Worm (Caenorhabditis elegans) whole organism, midembryonic: ENCODE results near the gene T03F6.4.
A peak's percentile ranks its signal among the peaks of the same experiment; 100 is the strongest.

Source experiments
- flt-1 ChIP-seq: fragments of 200-800 bp; sonication (Bioruptor generic); IDR thresholded peaks from 2 replicates; pipeline ENCODE4 v1.3.6; 2022; ENCODE audit warnings: missing genetic modification characterization, missing compliant biosample characterization
- klf-2 ChIP-seq: fragments of 200-800 bp; sonication (Bioruptor generic); conservative IDR thresholded peaks from 2 replicates; pipeline ENCODE4 v1.3.6; 2022; ENCODE audit warnings: missing genetic modification reagents, missing genetic modification characterization, missing compliant biosample characterization
- med-1 ChIP-seq: sonication (generic microtip); optimal IDR thresholded peaks from 2 replicates; lab custom pipeline; 2017; ENCODE audit warnings: missing genetic modification characterization, mild to moderate bottlenecking, missing compliant biosample characterization, antibody characterized with exemption, missing genetic modification reagents; ENCODE audit not compliant: insufficient read depth
- ref-1 ChIP-seq: fragments of 200-800 bp; sonication (Bioruptor generic); conservative IDR thresholded peaks from 2 replicates; pipeline ENCODE4 v1.3.6; 2022; ENCODE audit warnings: missing genetic modification reagents, missing genetic modification characterization, missing compliant biosample characterization
- ztf-23 ChIP-seq: fragments of 200-800 bp; sonication (Bioruptor generic); IDR thresholded peaks from 2 replicates; pipeline ENCODE4 v1.3.6; 2022; ENCODE audit warnings: missing genetic modification reagents, missing genetic modification characterization, missing compliant biosample characterization

ce11 chrIII:13359847-13360246, 26.1 kb upstream of the T03F6.4 start:
- no peak for TF ChIP-seq ztf-23 (GFP tag; lab: Robert Waterston, UW)
- no peak for TF ChIP-seq ref-1 (GFP tag; lab: Robert Waterston, UW)
- 0 out of 2 replicates have a peak, but pooled peaks have one; percentile 44 for TF ChIP-seq flt-1 (GFP tag; lab: Robert Waterston, UW)
- no peak for TF ChIP-seq klf-2 (GFP tag; lab: Robert Waterston, UW)
- no peak for TF ChIP-seq med-1 (GFP tag; lab: Kevin White, UChicago)
